Fruit fly (Drosophila melanogaster) Kc167 (cell line): ENCODE results near the gene CG17806.

Experiments
- Myc ChIP-seq: fragments of >200 bp; optimal IDR thresholded peaks from 2 replicates; lab custom pipeline; 2017; ENCODE audit warnings: missing external identifiers
- Sin3A ChIP-seq: fragments of >200 bp; optimal IDR thresholded peaks from 2 replicates; lab custom pipeline; 2018; ENCODE audit warnings: missing external identifiers
- h ChIP-seq: fragments of >200 bp; optimal IDR thresholded peaks from 3 replicates; lab custom pipeline; 2018; ENCODE audit warnings: missing external identifiers
- psq ChIP-seq: fragments of >200 bp; optimal IDR thresholded peaks from 2 replicates; lab custom pipeline; 2017; ENCODE audit warnings: missing external identifiers
- ttk ChIP-seq: sonication (Bioruptor generic); optimal IDR thresholded peaks from 2 replicates; lab custom pipeline; 2017; ENCODE audit warnings: missing external identifiers

DNA sequence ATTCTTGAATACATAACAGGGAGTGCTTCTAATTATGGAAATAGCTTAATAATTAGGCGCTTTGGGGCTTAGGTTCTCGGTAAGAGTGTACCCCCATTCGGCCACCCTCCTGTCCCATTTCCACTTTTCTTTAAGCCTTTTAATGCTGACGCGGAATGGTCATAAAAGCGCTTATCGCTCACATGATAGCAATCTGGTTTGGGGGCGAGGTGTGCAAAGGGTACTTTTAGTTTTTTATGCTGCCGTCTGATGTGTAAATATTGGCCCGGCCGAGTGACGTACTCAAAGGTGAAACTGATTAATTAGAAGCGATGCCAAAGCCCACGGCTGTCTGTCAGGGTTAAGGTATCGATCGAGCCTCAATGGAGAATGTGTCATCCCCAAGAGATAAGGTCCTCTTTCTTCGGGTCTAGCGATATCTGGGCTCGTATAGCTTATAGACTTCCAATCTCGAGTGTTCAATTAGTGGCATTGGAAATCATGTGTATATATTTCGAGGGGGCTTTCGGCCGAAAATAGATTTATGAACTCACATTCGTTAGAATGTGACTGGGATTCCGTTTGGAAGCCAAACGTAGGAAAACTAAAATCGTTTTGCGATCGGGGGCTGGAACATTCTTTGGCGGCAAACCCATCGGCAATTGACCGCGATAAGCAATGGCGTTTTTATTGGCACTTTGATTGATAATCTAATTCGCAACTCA lies 43.1 kb downstream of the CG17806 start:
- TF ChIP-seq h (lab: Kevin White, UChicago) (no peak), Sin3A (lab: Kevin White, UChicago) (no peak), psq (lab: Kevin White, UChicago) (no peak), Myc (lab: Kevin White, UChicago) (no peak), ttk (no peak)
